1 fruit fly cellular context compared by ENCODE assay signal in genomic region chr2L:12413899-12414298, dm6.
A peak's percentile ranks its signal among the peaks of the same experiment; 100 is the strongest.
TF ChIP-seq lines count a peak whose summit lies in the region.

No protein-coding gene starts in this region.

TF ChIP-seq in whole organism, embryonic, 481 proteins besides CTCF, POLR2A, EP300 and RAD21 (continued from another document):
- TF ChIP-seq CG32772 (GFP tag; IDR thresholded peaks at IDR 0.05; lab: Robert Waterston, UW) (no peak), Hmr (GFP tag; optimal IDR thresholded peaks at IDR 0.05; lab: Kevin White, UChicago) (peak; percentile 9), CrebB (tag; optimal IDR thresholded peaks at IDR 0.05; lab: Kevin White, UChicago) (no peak), ci (GFP tag; IDR thresholded peaks at IDR 0.05; lab: Robert Waterston, UW) (0 out of 3 replicates have a peak, but pooled peaks have one; percentile 14), Gsc (GFP tag; IDR thresholded peaks at IDR 0.05; lab: Robert Waterston, UW) (no peak), Oaz (GFP tag; IDR thresholded peaks at IDR 0.05; lab: Robert Waterston, UW) (no peak), CG14050 (GFP tag; IDR thresholded peaks at IDR 0.05; lab: Robert Waterston, UW) (0 out of 3 replicates have a peak, but pooled peaks have one; percentile 16), NK7.1 (GFP tag; optimal IDR thresholded peaks at IDR 0.05; lab: Kevin White, UChicago) (no peak), CG12236 (GFP tag; optimal IDR thresholded peaks at IDR 0.05; lab: Kevin White, UChicago) (no peak), CG15269 (tag; optimal IDR thresholded peaks at IDR 0.05; lab: Kevin White, UChicago) (peak; percentile 5), Doc3 (GFP tag; IDR thresholded peaks at IDR 0.05; lab: Robert Waterston, UW; ENCODE audit: partially characterized antibody) (no peak), Fer2 (tag; optimal IDR thresholded peaks at IDR 0.05; lab: Kevin White, UChicago) (no peak), slp2 (GFP tag; optimal IDR thresholded peaks at IDR 0.05; lab: Kevin White, UChicago) (no peak), ERR (GFP tag; optimal IDR thresholded peaks at IDR 0.05; lab: Kevin White, UChicago) (no peak), ro (GFP tag; IDR thresholded peaks at IDR 0.05; lab: Robert Waterston, UW) (no peak), CG2116 (GFP tag; optimal IDR thresholded peaks at IDR 0.05; lab: Kevin White, UChicago) (no peak), nerfin-2 (GFP tag; IDR thresholded peaks at IDR 0.05; lab: Robert Waterston, UW; ENCODE audit: partially characterized antibody) (no peak), CG3281 (GFP tag; optimal IDR thresholded peaks at IDR 0.05; lab: Kevin White, UChicago) (no peak), ara (GFP tag; IDR thresholded peaks at IDR 0.05; lab: Robert Waterston, UW) (no peak), Ada2b (GFP tag; IDR thresholded peaks at IDR 0.05; lab: Robert Waterston, UW) (peak; percentile 29; the same call in 1 of the 2 replicates), CG18599 (GFP tag; optimal IDR thresholded peaks at IDR 0.05; lab: Kevin White, UChicago) (peak; percentile 41), pita (GFP tag; optimal IDR thresholded peaks at IDR 0.05; lab: Kevin White, UChicago) (no peak), ato (GFP tag; IDR thresholded peaks at IDR 0.05; lab: Robert Waterston, UW; ENCODE audit: partially characterized antibody) (no peak), slbo (GFP tag; IDR thresholded peaks at IDR 0.05; lab: Robert Waterston, UW) (no peak), emc (GFP tag; optimal IDR thresholded peaks at IDR 0.05; lab: Kevin White, UChicago) (no peak), insv (GFP tag; optimal IDR thresholded peaks at IDR 0.05; lab: Kevin White, UChicago) (no peak), toy (GFP tag; IDR thresholded peaks at IDR 0.05; lab: Robert Waterston, UW) (no peak), danr (GFP tag; IDR thresholded peaks at IDR 0.05; lab: Robert Waterston, UW) (no peak), CG7839 (tag; optimal IDR thresholded peaks at IDR 0.05; lab: Kevin White, UChicago) (peak; percentile 31), CG11504 (tag; optimal IDR thresholded peaks at IDR 0.05; lab: Kevin White, UChicago) (peak; percentile 43), Fer1 (GFP tag; optimal IDR thresholded peaks at IDR 0.05; lab: Kevin White, UChicago) (peak; percentile 6), da (GFP tag; optimal IDR thresholded peaks at IDR 0.05; lab: Kevin White, UChicago) (no peak), Dfd (GFP tag; optimal IDR thresholded peaks at IDR 0.05; lab: Kevin White, UChicago) (no peak), az2 (GFP tag; optimal IDR thresholded peaks at IDR 0.05; lab: Kevin White, UChicago) (no peak), fu2 (GFP tag; optimal IDR thresholded peaks at IDR 0.05; lab: Kevin White, UChicago) (no peak), schlank (tag; optimal IDR thresholded peaks at IDR 0.05; lab: Kevin White, UChicago) (no peak), Hr51 (GFP tag; optimal IDR thresholded peaks at IDR 0.05; lab: Kevin White, UChicago) (peak in 1 of 2 experiments; percentile 10), CG12391 (tag; optimal IDR thresholded peaks at IDR 0.05; lab: Kevin White, UChicago) (no peak), lab (GFP tag; optimal IDR thresholded peaks at IDR 0.05; lab: Kevin White, UChicago) (peak; percentile 31), maf-S (GFP tag; optimal IDR thresholded peaks at IDR 0.05; lab: Kevin White, UChicago) (no peak), seq (GFP tag; IDR thresholded peaks at IDR 0.05; lab: Robert Waterston, UW) (no peak), disco-r (GFP tag; optimal IDR thresholded peaks at IDR 0.05; lab: Kevin White, UChicago) (no peak), mld (GFP tag; IDR thresholded peaks at IDR 0.05; lab: Robert Waterston, UW; ENCODE audit: partially characterized antibody) (no peak), D (optimal IDR thresholded peaks at IDR 0.05; lab: Kevin White, UChicago) (no peak), D (GFP tag; optimal IDR thresholded peaks at IDR 0.05; lab: Kevin White, UChicago) (no peak), dan (GFP tag; IDR thresholded peaks at IDR 0.05; lab: Robert Waterston, UW) (no peak), bbx (GFP tag; IDR thresholded peaks at IDR 0.05; lab: Robert Waterston, UW; ENCODE audit: partially characterized antibody) (no peak), Eip74EF (GFP tag; optimal IDR thresholded peaks at IDR 0.05; lab: Kevin White, UChicago) (no peak), ham (GFP tag; IDR thresholded peaks at IDR 0.05; lab: Robert Waterston, UW) (no peak), bigmax (GFP tag; optimal IDR thresholded peaks at IDR 0.05; lab: Kevin White, UChicago) (no peak), CG12299 (tag; optimal IDR thresholded peaks at IDR 0.05; lab: Kevin White, UChicago) (no peak), cato (GFP tag; optimal IDR thresholded peaks at IDR 0.05; lab: Kevin White, UChicago; ENCODE audit: borderline replicate concordance) (no peak), CG6683 (GFP tag; optimal IDR thresholded peaks at IDR 0.05; lab: Kevin White, UChicago) (no peak), Oli (tag; optimal IDR thresholded peaks at IDR 0.05; lab: Kevin White, UChicago) (no peak), CG3995 (GFP tag; optimal IDR thresholded peaks at IDR 0.05; lab: Kevin White, UChicago) (no peak), gce (GFP tag; IDR thresholded peaks at IDR 0.05; lab: Robert Waterston, UW) (no peak), CG34422 (GFP tag; IDR thresholded peaks at IDR 0.05; lab: Robert Waterston, UW) (no peak), CG13123 (GFP tag; optimal IDR thresholded peaks at IDR 0.05; lab: Kevin White, UChicago) (no peak), CG12769 (tag; optimal IDR thresholded peaks at IDR 0.05; lab: Kevin White, UChicago) (no peak), CG8478 (optimal IDR thresholded peaks at IDR 0.05; lab: Kevin White, UChicago) (no peak), CG5180 (GFP tag; optimal IDR thresholded peaks at IDR 0.05; lab: Kevin White, UChicago) (no peak), Xbp1 (GFP tag; optimal IDR thresholded peaks at IDR 0.05; lab: Kevin White, UChicago) (no peak), lmd (GFP tag; IDR thresholded peaks at IDR 0.05; lab: Robert Waterston, UW) (no peak; the same call in 1 of the 2 replicates), CG8089 (GFP tag; optimal IDR thresholded peaks at IDR 0.05; lab: Kevin White, UChicago) (no peak), CG13287 (GFP tag; IDR thresholded peaks at IDR 0.05; lab: Robert Waterston, UW; ENCODE audit: partially characterized antibody) (no peak), dmrt99B (tag; optimal IDR thresholded peaks at IDR 0.05; lab: Kevin White, UChicago) (peak; percentile 29), usp (GFP tag; optimal IDR thresholded peaks at IDR 0.05; lab: Kevin White, UChicago) (no peak), CG10959 (GFP tag; IDR thresholded peaks at IDR 0.05; lab: Robert Waterston, UW) (no peak), HHEX (GFP tag; optimal IDR thresholded peaks at IDR 0.05; lab: Kevin White, UChicago) (no peak), CG7786 (GFP tag; optimal IDR thresholded peaks at IDR 0.05; lab: Kevin White, UChicago) (no peak), mam (GFP tag; optimal IDR thresholded peaks at IDR 0.05; lab: Kevin White, UChicago) (no peak), CG7987 (GFP tag; optimal IDR thresholded peaks at IDR 0.05; lab: Kevin White, UChicago) (no peak), CG9932 (GFP tag; IDR thresholded peaks at IDR 0.05; lab: Robert Waterston, UW) (no peak), grn (GFP tag; optimal IDR thresholded peaks at IDR 0.05; lab: Kevin White, UChicago) (no peak), CG18764 (GFP tag; optimal IDR thresholded peaks at IDR 0.05; lab: Kevin White, UChicago) (no peak), hkb (optimal IDR thresholded peaks at IDR 0.05; lab: Kevin White, UChicago) (no peak), hkb (GFP tag; IDR thresholded peaks at IDR 0.05; lab: Robert Waterston, UW) (0 out of 2 replicates have a peak, but pooled peaks have one; percentile 13), crol (GFP tag; IDR thresholded peaks at IDR 0.05; lab: Robert Waterston, UW) (no peak), CG8765 (GFP tag; IDR thresholded peaks at IDR 0.05; lab: Robert Waterston, UW) (no peak), chinmo (GFP tag; IDR thresholded peaks at IDR 0.05; lab: Robert Waterston, UW; ENCODE audit: partially characterized antibody) (no peak), CG31224 (GFP tag; IDR thresholded peaks at IDR 0.05; lab: Robert Waterston, UW) (no peak), CG10431 (GFP tag; optimal IDR thresholded peaks at IDR 0.05; lab: Kevin White, UChicago) (no peak), CG13894 (tag; optimal IDR thresholded peaks at IDR 0.05; lab: Kevin White, UChicago) (no peak), stwl (tag; optimal IDR thresholded peaks at IDR 0.05; lab: Kevin White, UChicago) (no peak), CG2889 (GFP tag; IDR thresholded peaks at IDR 0.05; lab: Robert Waterston, UW) (no peak), CG13624 (GFP tag; optimal IDR thresholded peaks at IDR 0.05; lab: Kevin White, UChicago) (no peak), CG2199 (GFP tag; IDR thresholded peaks at IDR 0.05; lab: Robert Waterston, UW) (no peak), Taf1 (GFP tag; IDR thresholded peaks at IDR 0.05; lab: Robert Waterston, UW) (no peak), CG8924 (tag; optimal IDR thresholded peaks at IDR 0.05; lab: Kevin White, UChicago) (no peak), Sox102F (GFP tag; optimal IDR thresholded peaks at IDR 0.05; lab: Kevin White, UChicago) (peak; percentile 24), gem (tag; optimal IDR thresholded peaks at IDR 0.05; lab: Kevin White, UChicago) (peak; percentile 43), shn (GFP tag; optimal IDR thresholded peaks at IDR 0.05; lab: Kevin White, UChicago) (no peak)
